Worm (Caenorhabditis elegans) whole organism, mixed stage, embryonic: Measurements from ENCODE around the gene brc-1.
"Not testable (repeated sequence)": the region's sequence is repeated elsewhere in the genome, so short reads cannot be mapped to it uniquely, and the experiment has no call there.

ENCODE experiments used
- ceh-39 ChIP-seq: fragments of 150-350 bp; optimal IDR thresholded peaks from 2 replicates; lab custom pipeline; 2014; ENCODE audit warnings: missing biosample characterization, missing genetic modification characterization
- elt-3 ChIP-seq: fragments of 150-350 bp; optimal IDR thresholded peaks from 2 replicates; lab custom pipeline; 2014; ENCODE audit warnings: missing biosample characterization, missing genetic modification characterization
- lin-13 ChIP-seq: fragments of 150-350 bp; optimal IDR thresholded peaks from 2 replicates; lab custom pipeline; 2014; ENCODE audit warnings: missing biosample characterization, missing genetic modification characterization
- lin-32 ChIP-seq: fragments of 200-800 bp; sonication (Bioruptor generic); optimal IDR thresholded peaks from 2 replicates; lab custom pipeline; 2018; ENCODE audit warnings: mild to moderate bottlenecking, missing genetic modification characterization, missing compliant biosample characterization
- lsy-2 ChIP-seq: fragments of 150-350 bp; optimal IDR thresholded peaks from 2 replicates; lab custom pipeline; 2014; ENCODE audit warnings: missing biosample characterization, missing genetic modification characterization
- mab-5 ChIP-seq: fragments of 150-350 bp; optimal IDR thresholded peaks from 2 replicates; lab custom pipeline; 2014; ENCODE audit warnings: missing biosample characterization, missing genetic modification characterization
- mep-1 ChIP-seq: fragments of 150-350 bp; optimal IDR thresholded peaks from 2 replicates; lab custom pipeline; 2017; ENCODE audit warnings: missing biosample characterization, missing genetic modification reagents, missing genetic modification characterization, inconsistent platforms
- nhr-12 ChIP-seq: fragments of 150-350 bp; optimal IDR thresholded peaks from 2 replicates; lab custom pipeline; 2014; ENCODE audit warnings: missing biosample characterization, missing genetic modification characterization
- nhr-28 ChIP-seq: fragments of 150-350 bp; optimal IDR thresholded peaks from 2 replicates; lab custom pipeline; 2014; ENCODE audit warnings: missing biosample characterization, missing genetic modification characterization
- nhr-76 ChIP-seq: sonication (generic microtip); optimal IDR thresholded peaks from 2 replicates; lab custom pipeline; 2017; ENCODE audit warnings: missing biosample characterization, missing genetic modification characterization
- pha-4 ChIP-seq: fragments of 150-350 bp; optimal IDR thresholded peaks from 2 replicates; lab custom pipeline; 2018; ENCODE audit warnings: missing biosample characterization, missing genetic modification reagents, missing genetic modification characterization
- sem-2 ChIP-seq: fragments of 200-800 bp; sonication (Bioruptor generic); optimal IDR thresholded peaks from 2 replicates; lab custom pipeline; 2018; ENCODE audit warnings: mild to moderate bottlenecking, missing genetic modification characterization, missing compliant biosample characterization
- unc-39 ChIP-seq: fragments of 150-350 bp; optimal IDR thresholded peaks from 2 replicates; lab custom pipeline; 2014; ENCODE audit warnings: missing biosample characterization, missing genetic modification characterization
- unc-62 ChIP-seq: fragments of 150-350 bp; optimal IDR thresholded peaks from 2 replicates; lab custom pipeline; 2014; ENCODE audit warnings: missing biosample characterization, missing genetic modification reagents, missing genetic modification characterization

DNA sequence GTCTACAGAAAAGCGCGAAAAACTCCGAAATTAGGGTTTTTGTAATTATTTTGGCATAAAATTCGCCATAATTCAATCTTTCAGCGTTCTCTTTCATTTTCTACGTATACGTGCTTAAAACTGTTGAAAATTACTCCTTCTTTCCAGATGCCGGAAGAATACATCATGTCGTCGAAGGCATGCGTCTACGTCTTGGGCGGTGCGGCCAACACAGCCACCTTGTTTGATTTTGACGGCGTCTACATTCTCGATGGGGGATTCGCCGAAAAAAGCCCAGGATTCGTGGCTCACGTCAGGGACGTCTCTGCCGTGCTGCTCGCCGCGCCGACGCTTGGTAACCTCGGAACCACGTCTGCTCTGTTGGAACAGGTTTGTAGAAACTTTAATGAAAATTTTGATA, 18.0 kb downstream of the brc-1 start, which contains the start of gene maph-1.3:
- not testable (repeated sequence) for TF ChIP-seq unc-62; nhr-12; unc-39; ceh-39 (tag; lab: Kevin White, UChicago); nhr-76; mep-1 (tag; lab: Kevin White, UChicago); nhr-28; lsy-2 (tag; lab: Kevin White, UChicago); mab-5 (tag; lab: Kevin White, UChicago); sem-2 (GFP tag; lab: Kevin White, UChicago); lin-13 (tag; lab: Kevin White, UChicago); pha-4; lin-32 (GFP tag; lab: Kevin White, UChicago); elt-3 (tag; lab: Kevin White, UChicago)
